Worm (Caenorhabditis elegans) whole organism, late embryonic: Measurements from ENCODE around the gene ubc-1.

Experiments
- K09A11.1 ChIP-seq: sonication (generic microtip); optimal IDR thresholded peaks from 2 replicates; lab custom pipeline; 2017; ENCODE audit warnings: antibody characterized with exemption, mild to moderate bottlenecking, missing genetic modification characterization, missing compliant biosample characterization; ENCODE audit not compliant: insufficient read depth
- ceh-18 ChIP-seq: sonication (generic microtip); optimal IDR thresholded peaks from 2 replicates; lab custom pipeline; 2016; ENCODE audit warnings: missing genetic modification characterization, missing compliant biosample characterization
- ceh-24 ChIP-seq: sonication (generic microtip); optimal IDR thresholded peaks from 2 replicates; lab custom pipeline; 2016; ENCODE audit warnings: mild to moderate bottlenecking, missing genetic modification characterization, missing compliant biosample characterization
- ceh-31 ChIP-seq: sonication (generic microtip); optimal IDR thresholded peaks from 2 replicates; lab custom pipeline; 2016; ENCODE audit warnings: missing genetic modification characterization, missing compliant biosample characterization
- ceh-9 ChIP-seq: sonication (generic microtip); optimal IDR thresholded peaks from 2 replicates; lab custom pipeline; 2016; ENCODE audit warnings: mild to moderate bottlenecking, missing genetic modification characterization, inconsistent platforms, missing compliant biosample characterization
- elt-4 ChIP-seq: sonication (generic microtip); optimal IDR thresholded peaks from 2 replicates; lab custom pipeline; 2016; ENCODE audit warnings: missing genetic modification characterization, missing compliant biosample characterization
- fkh-10 ChIP-seq: fragments of 150-350 bp; optimal IDR thresholded peaks from 2 replicates; lab custom pipeline; 2014; ENCODE audit warnings: missing biosample characterization, missing genetic modification reagents, missing genetic modification characterization
- hlh-13 ChIP-seq: fragments of 200-800 bp; sonication (Bioruptor generic); optimal IDR thresholded peaks from 2 replicates; lab custom pipeline; 2018; ENCODE audit warnings: mild to moderate bottlenecking, missing genetic modification characterization, missing compliant biosample characterization
- hlh-30 ChIP-seq: sonication (generic microtip); optimal IDR thresholded peaks from 2 replicates; lab custom pipeline; 2017; ENCODE audit warnings: antibody characterized with exemption, missing genetic modification characterization, missing compliant biosample characterization; ENCODE audit not compliant: insufficient read depth
- pha-2 ChIP-seq: sonication (generic microtip); optimal IDR thresholded peaks from 2 replicates; lab custom pipeline; 2017; ENCODE audit warnings: mild to moderate bottlenecking, missing genetic modification characterization, missing compliant biosample characterization
- pha-4 ChIP-seq: fragments of 150-350 bp; optimal IDR thresholded peaks from 2 replicates; lab custom pipeline; 2018; ENCODE audit warnings: missing biosample characterization, missing genetic modification reagents, missing genetic modification characterization
- pros-1 ChIP-seq: fragments of 150-350 bp; optimal IDR thresholded peaks from 2 replicates; lab custom pipeline; 2014; ENCODE audit warnings: missing biosample characterization, missing genetic modification reagents, missing genetic modification characterization
- sox-2 ChIP-seq: fragments of 200-800 bp; sonication (Bioruptor generic); IDR thresholded peaks from 2 replicates; pipeline ENCODE4 v1.3.6; 2022; ENCODE audit warnings: missing genetic modification reagents, missing genetic modification characterization, missing compliant biosample characterization
- zip-5 ChIP-seq: sonication (generic microtip); optimal IDR thresholded peaks from 2 replicates; lab custom pipeline; 2016; ENCODE audit warnings: missing genetic modification characterization, missing compliant biosample characterization

- TF ChIP-seq hlh-13 (GFP tag; lab: Kevin White, UChicago): no peak
- no peak for TF ChIP-seq pha-4 (tag; lab: Kevin White, UChicago)
- TF ChIP-seq sox-2 (GFP tag; lab: Robert Waterston, UW): no peak
- TF ChIP-seq ceh-9: no peak
- no peak for TF ChIP-seq ceh-24 (tag; lab: Kevin White, UChicago)
- TF ChIP-seq K09A11.1 (tag; lab: Kevin White, UChicago): no peak
- TF ChIP-seq pha-2: no peak
- no peak for TF ChIP-seq hlh-30 (tag; lab: Kevin White, UChicago)
- TF ChIP-seq fkh-10: no peak
- TF ChIP-seq ceh-31: no peak
- TF ChIP-seq zip-5 (tag; lab: Kevin White, UChicago): no peak
- no peak for TF ChIP-seq pros-1
- TF ChIP-seq elt-4 (tag; lab: Kevin White, UChicago): no peak
- TF ChIP-seq ceh-18 (tag; lab: Kevin White, UChicago): no peak
Observed at ce11 chrIV:4114526-4114925, 11.7 kb downstream of the ubc-1 start, which contains the start of gene F49F1.15.
